Fruit fly (Drosophila melanogaster) whole organism, embryonic: ENCODE results near the gene CG14082.

ENCODE experiments used
- Aef1 ChIP-seq: fragments of 200-800 bp; sonication (Bioruptor generic); IDR thresholded peaks from 3 replicates; pipeline ENCODE4 v1.3.6; 2022; ENCODE audit warnings: missing biosample characterization, missing genetic modification characterization
- CG10209 ChIP-seq: fragments of 200-800 bp; sonication (Bioruptor generic); optimal IDR thresholded peaks from 3 replicates; lab custom pipeline; 2017; ENCODE audit warnings: missing biosample characterization, mild to moderate bottlenecking, missing genetic modification characterization, missing genetic modification reagents
- CG10543 ChIP-seq: fragments of 200-800 bp; sonication (Bioruptor generic); optimal IDR thresholded peaks from 3 replicates; lab custom pipeline; 2017; ENCODE audit warnings: missing biosample characterization, mild to moderate bottlenecking, missing genetic modification characterization, moderate library complexity
- CG11085 ChIP-seq: fragments of 200-800 bp; sonication (Bioruptor generic); IDR thresholded peaks from 2 replicates; pipeline ENCODE4 v1.3.6; 2022; ENCODE audit warnings: missing biosample characterization, missing genetic modification characterization
- CG12769 ChIP-seq: fragments of 200-800 bp; sonication (Bioruptor generic); optimal IDR thresholded peaks from 2 replicates; lab custom pipeline; 2019; ENCODE audit warnings: missing biosample characterization, mild to moderate bottlenecking, missing genetic modification characterization, moderate library complexity
- CG12942 ChIP-seq: fragments of 200-800 bp; sonication (Bioruptor generic); optimal IDR thresholded peaks from 3 replicates; lab custom pipeline; 2016; ENCODE audit warnings: missing biosample characterization, missing genetic modification characterization
- CG15269 ChIP-seq: fragments of 200-800 bp; sonication (Bioruptor generic); optimal IDR thresholded peaks from 2 replicates; lab custom pipeline; 2018; ENCODE audit warnings: missing biosample characterization, mild to moderate bottlenecking, missing genetic modification characterization, moderate library complexity
- CG15479 ChIP-seq: fragments of 200-800 bp; sonication (Bioruptor generic); optimal IDR thresholded peaks from 3 replicates; lab custom pipeline; 2019; ENCODE audit warnings: missing biosample characterization, mild to moderate bottlenecking, missing genetic modification characterization, moderate library complexity
- CG15601 ChIP-seq: fragments of 200-800 bp; sonication (Bioruptor generic); optimal IDR thresholded peaks from 3 replicates; lab custom pipeline; 2019; ENCODE audit warnings: missing biosample characterization, mild to moderate bottlenecking, missing genetic modification characterization, moderate library complexity
- CG17568 ChIP-seq: fragments of 200-800 bp; sonication (Bioruptor generic); optimal IDR thresholded peaks from 2 replicates; lab custom pipeline; 2018; ENCODE audit warnings: missing biosample characterization, mild to moderate bottlenecking, missing genetic modification characterization, moderate library complexity
- CG17829 ChIP-seq: fragments of 200-800 bp; optimal IDR thresholded peaks from 2 replicates; lab custom pipeline; 2019; ENCODE audit warnings: missing biosample characterization, mild to moderate bottlenecking, missing genetic modification characterization, moderate library complexity
- CG1832 ChIP-seq: fragments of 200-800 bp; sonication (Bioruptor generic); optimal IDR thresholded peaks from 2 replicates; lab custom pipeline; 2017; ENCODE audit warnings: missing biosample characterization, mild to moderate bottlenecking, missing genetic modification characterization, inconsistent platforms
- CG34376 ChIP-seq: fragments of 200-800 bp; sonication (Bioruptor generic); optimal IDR thresholded peaks from 2 replicates; lab custom pipeline; 2018; ENCODE audit warnings: missing biosample characterization, mild to moderate bottlenecking, missing genetic modification characterization
- CG6254 ChIP-seq: fragments of 200-800 bp; sonication (Bioruptor generic); optimal IDR thresholded peaks from 3 replicates; lab custom pipeline; 2017; ENCODE audit warnings: mild to moderate bottlenecking, missing biosample characterization, missing genetic modification reagents, missing genetic modification characterization
- CG6813 ChIP-seq: fragments of 200-800 bp; sonication (Bioruptor generic); optimal IDR thresholded peaks from 2 replicates; lab custom pipeline; 2017; ENCODE audit warnings: missing biosample characterization, missing genetic modification characterization, mild to moderate bottlenecking, moderate library complexity, missing genetic modification reagents
- CG8478 ChIP-seq: fragments of >200 bp; optimal IDR thresholded peaks from 2 replicates; lab custom pipeline; 2018
- CG9932 ChIP-seq: fragments of 200-800 bp; sonication (Bioruptor generic); IDR thresholded peaks from 2 replicates; pipeline ENCODE4 v1.3.6; 2022; ENCODE audit warnings: missing biosample characterization, missing genetic modification characterization
- Drgx ChIP-seq: fragments of 200-800 bp; sonication (Bioruptor generic); IDR thresholded peaks from 2 replicates; pipeline ENCODE4 v1.3.6; 2022; ENCODE audit warnings: missing biosample characterization, missing genetic modification characterization
- Hand ChIP-seq: fragments of 200-800 bp; sonication (Bioruptor generic); optimal IDR thresholded peaks from 2 replicates; lab custom pipeline; 2017; ENCODE audit warnings: mild to moderate bottlenecking, missing biosample characterization, missing genetic modification reagents, missing genetic modification characterization
- HmgZ ChIP-seq: fragments of 200-800 bp; sonication (Bioruptor generic); optimal IDR thresholded peaks from 2 replicates; lab custom pipeline; 2018; ENCODE audit warnings: missing biosample characterization, mild to moderate bottlenecking, missing genetic modification characterization
- Hr3 ChIP-seq: fragments of 200-800 bp; sonication (Bioruptor generic); optimal IDR thresholded peaks from 3 replicates; lab custom pipeline; 2016; ENCODE audit warnings: missing biosample characterization, missing genetic modification characterization
- Jarid2 ChIP-seq: fragments of 200-800 bp; sonication (Bioruptor generic); optimal IDR thresholded peaks from 3 replicates; lab custom pipeline; 2017; ENCODE audit warnings: mild to moderate bottlenecking, missing biosample characterization, missing genetic modification reagents, missing genetic modification characterization
- Meics ChIP-seq: fragments of 200-800 bp; sonication (Bioruptor generic); optimal IDR thresholded peaks from 2 replicates; lab custom pipeline; 2017; ENCODE audit warnings: missing biosample characterization, mild to moderate bottlenecking, missing genetic modification characterization
- NFAT ChIP-seq: fragments of 200-800 bp; sonication (Bioruptor generic); IDR thresholded peaks from 2 replicates; pipeline ENCODE4 v1.3.6; 2022; ENCODE audit warnings: missing biosample characterization, missing genetic modification characterization
- Pdp1 ChIP-seq, 2 experiments: fragments of 200-800 bp; sonication (Bioruptor generic); optimal IDR thresholded peaks; 3 replicates each; lab custom pipeline; 2016; ENCODE audit warnings: missing biosample characterization in 2 of 2, missing genetic modification characterization in 2 of 2, mild to moderate bottlenecking in 1 of 2, moderate library complexity in 1 of 2
- Rfx ChIP-seq: fragments of 200-800 bp; sonication (Bioruptor generic); IDR thresholded peaks from 2 replicates; pipeline ENCODE4 v1.3.6; 2022; ENCODE audit warnings: missing biosample characterization, missing genetic modification characterization
- Side ChIP-seq: fragments of 200-800 bp; sonication (Bioruptor generic); optimal IDR thresholded peaks from 2 replicates; lab custom pipeline; 2016; ENCODE audit warnings: missing biosample characterization, missing genetic modification characterization
- YL-1 ChIP-seq: fragments of 200-800 bp; sonication (Bioruptor generic); optimal IDR thresholded peaks from 3 replicates; lab custom pipeline; 2017; ENCODE audit warnings: missing biosample characterization, mild to moderate bottlenecking, missing genetic modification characterization
- az2 ChIP-seq: fragments of 200-800 bp; sonication (Bioruptor generic); optimal IDR thresholded peaks from 3 replicates; lab custom pipeline; 2016; ENCODE audit warnings: missing biosample characterization, missing genetic modification characterization
- bbx ChIP-seq: fragments of 200-800 bp; sonication (Bioruptor generic); IDR thresholded peaks from 2 replicates; pipeline ENCODE4 v1.3.6; 2022; ENCODE audit warnings: missing biosample characterization, missing genetic modification characterization; ENCODE audit not compliant: partially characterized antibody
- caup ChIP-seq: fragments of 200-800 bp; sonication (Bioruptor generic); optimal IDR thresholded peaks from 3 replicates; lab custom pipeline; 2017; ENCODE audit warnings: missing biosample characterization, mild to moderate bottlenecking, missing genetic modification characterization, moderate library complexity; ENCODE audit not compliant: severe bottlenecking
- cwo ChIP-seq: fragments of 200-800 bp; sonication (Bioruptor generic); optimal IDR thresholded peaks from 3 replicates; lab custom pipeline; 2017; ENCODE audit warnings: missing biosample characterization, missing genetic modification characterization, mild to moderate bottlenecking, moderate library complexity, missing genetic modification reagents
- fd64A ChIP-seq: fragments of 200-800 bp; sonication (Bioruptor generic); optimal IDR thresholded peaks from 3 replicates; lab custom pipeline; 2018; ENCODE audit warnings: missing biosample characterization, mild to moderate bottlenecking, missing genetic modification characterization
- fru ChIP-seq: fragments of >200 bp; optimal IDR thresholded peaks from 2 replicates; lab custom pipeline; 2017
- grn ChIP-seq: fragments of 200-800 bp; sonication (Bioruptor generic); optimal IDR thresholded peaks from 3 replicates; lab custom pipeline; 2017; ENCODE audit warnings: missing biosample characterization, missing genetic modification characterization
- gro ChIP-seq: fragments of 200-800 bp; sonication (Bioruptor generic); optimal IDR thresholded peaks from 2 replicates; lab custom pipeline; 2016; ENCODE audit warnings: missing biosample characterization, missing genetic modification characterization
- insv ChIP-seq, 2 experiments: fragments of 200-800 bp; sonication (Bioruptor generic); optimal IDR thresholded peaks; 3 replicates each; lab custom pipeline; 2016 to 2018; ENCODE audit warnings: missing biosample characterization in 2 of 2, missing genetic modification characterization in 2 of 2
- klu ChIP-seq: fragments of 200-800 bp; sonication (Bioruptor generic); IDR thresholded peaks from 2 replicates; pipeline ENCODE4 v1.3.6; 2022; ENCODE audit warnings: missing biosample characterization, missing genetic modification characterization
- nerfin-1 ChIP-seq: fragments of 200-800 bp; sonication (Bioruptor generic); optimal IDR thresholded peaks from 3 replicates; lab custom pipeline; 2019; ENCODE audit warnings: missing biosample characterization, mild to moderate bottlenecking, missing genetic modification characterization, moderate library complexity
- odd ChIP-seq: fragments of 200-800 bp; sonication (Bioruptor generic); optimal IDR thresholded peaks from 2 replicates; lab custom pipeline; 2017; ENCODE audit warnings: missing biosample characterization, mild to moderate bottlenecking, missing genetic modification characterization
- pros ChIP-seq: fragments of 200-800 bp; sonication (Bioruptor generic); optimal IDR thresholded peaks from 3 replicates; lab custom pipeline; 2019; ENCODE audit warnings: missing biosample characterization, mild to moderate bottlenecking, missing genetic modification characterization, moderate library complexity
- row ChIP-seq: fragments of 200-800 bp; sonication (Bioruptor generic); IDR thresholded peaks from 3 replicates; pipeline ENCODE4 v1.3.6; 2022; ENCODE audit warnings: missing biosample characterization, missing genetic modification characterization
- sim ChIP-seq: fragments of 200-800 bp; sonication (Bioruptor generic); IDR thresholded peaks from 2 replicates; pipeline ENCODE4 v1.3.6; 2022; ENCODE audit warnings: missing biosample characterization, missing genetic modification characterization
- sima ChIP-seq: fragments of 200-800 bp; sonication (Bioruptor generic); optimal IDR thresholded peaks from 2 replicates; lab custom pipeline; 2016; ENCODE audit warnings: missing biosample characterization, missing genetic modification characterization
- stwl ChIP-seq: fragments of 200-800 bp; sonication (Bioruptor generic); optimal IDR thresholded peaks from 3 replicates; lab custom pipeline; 2018; ENCODE audit warnings: missing biosample characterization, mild to moderate bottlenecking, missing genetic modification characterization, moderate library complexity
- sug ChIP-seq: fragments of 200-800 bp; optimal IDR thresholded peaks from 2 replicates; lab custom pipeline; 2019; ENCODE audit warnings: missing biosample characterization, mild to moderate bottlenecking, missing genetic modification characterization, moderate library complexity
- tll ChIP-seq, 2 experiments: fragments of 200-800 bp in 1 of 2; fragments of >200 bp in 1 of 2; sonication (Bioruptor generic) in 1 of 2; optimal IDR thresholded peaks; 2 replicates each; lab custom pipeline; 2017 to 2019; ENCODE audit warnings: missing biosample characterization in 2 of 2, missing genetic modification characterization in 2 of 2, mild to moderate bottlenecking in 1 of 2, moderate library complexity in 1 of 2
- toy ChIP-seq: fragments of 200-800 bp; sonication (Bioruptor generic); IDR thresholded peaks from 2 replicates; pipeline ENCODE4 v1.3.6; 2022; ENCODE audit warnings: missing biosample characterization, missing genetic modification characterization
- tx ChIP-seq: fragments of 200-800 bp; sonication (Bioruptor generic); optimal IDR thresholded peaks from 2 replicates; lab custom pipeline; 2016; ENCODE audit warnings: missing biosample characterization, missing genetic modification characterization

Gene CG14082

dm6 chr3L:19170426-19170825 lies 31.7 kb upstream of the CG14082 start (continued):
- no peak for TF ChIP-seq CG1832 (GFP tag; lab: Kevin White, UChicago)
- peak; percentile 70 for TF ChIP-seq CG12769
- peak; percentile 15; the same call in 1 of the 2 replicates for TF ChIP-seq Drgx
- TF ChIP-seq CG10543 (GFP tag; lab: Kevin White, UChicago) = peak; percentile 38
- TF ChIP-seq CG9932 (GFP tag; lab: Robert Waterston, UW) = 0 out of 2 replicates have a peak, but pooled peaks have one; percentile 35
- TF ChIP-seq Pdp1 (GFP tag; optimal IDR thresholded peaks at IDR 0.05; lab: Kevin White, UChicago) = peak; percentile 15 to 37
- peak; percentile 48 for TF ChIP-seq CG15601 (tag; lab: Kevin White, UChicago)
- no peak for TF ChIP-seq CG17568 (GFP tag; lab: Kevin White, UChicago)
- TF ChIP-seq CG15479 (GFP tag; lab: Kevin White, UChicago) = peak; percentile 50
- peak; percentile 99 for TF ChIP-seq Jarid2 (GFP tag; lab: Kevin White, UChicago)
- peak; percentile 33 for TF ChIP-seq grn (GFP tag; lab: Kevin White, UChicago)
- no peak for TF ChIP-seq CG11085 (GFP tag; lab: Robert Waterston, UW)
- peak; percentile 38 for TF ChIP-seq Hand (GFP tag; lab: Kevin White, UChicago)
- TF ChIP-seq bbx = peak; percentile 64
- TF ChIP-seq CG10209 (GFP tag; lab: Kevin White, UChicago) = no peak
- TF ChIP-seq nerfin-1 (tag; lab: Kevin White, UChicago) = peak; percentile 59
- peak; percentile 34 for TF ChIP-seq Side (GFP tag; lab: Kevin White, UChicago)
- peak; percentile 63 for TF ChIP-seq CG17829 (tag; lab: Kevin White, UChicago)
- TF ChIP-seq caup = peak; percentile 36
- no peak for TF ChIP-seq Hr3 (GFP tag; lab: Kevin White, UChicago)
- peak; percentile 17 for TF ChIP-seq fd64A (GFP tag; lab: Kevin White, UChicago)
- TF ChIP-seq CG6254 = peak; percentile 60
- peak in 1 of 2 experiments; percentile 13 for TF ChIP-seq insv (GFP tag; optimal IDR thresholded peaks at IDR 0.05; lab: Kevin White, UChicago)
- no peak for TF ChIP-seq stwl
- no peak for TF ChIP-seq YL-1 (GFP tag; lab: Kevin White, UChicago)
- TF ChIP-seq row (GFP tag; lab: Robert Waterston, UW) = peak; percentile 11; the same call in 1 of the 3 replicates
- peak; percentile 38 for TF ChIP-seq CG6813
- peak; percentile 10 for TF ChIP-seq CG15269 (tag; lab: Kevin White, UChicago)
- TF ChIP-seq klu (GFP tag; lab: Robert Waterston, UW) = no peak
- peak; percentile 61 for TF ChIP-seq HmgZ (tag; lab: Kevin White, UChicago)
- TF ChIP-seq CG34376 (GFP tag; lab: Kevin White, UChicago) = peak; percentile 32

dm6 chr3L:19168717-19169436 lies 30.1 kb upstream of the CG14082 start:
- TF ChIP-seq NFAT (GFP tag; lab: Robert Waterston, UW) = no peak
- TF ChIP-seq CG12942 (GFP tag; lab: Kevin White, UChicago) = no peak
- no peak for TF ChIP-seq fru (lab: Kevin White, UChicago)
- peak; percentile 24 for TF ChIP-seq cwo (GFP tag; lab: Kevin White, UChicago)
- TF ChIP-seq Aef1 = no peak
- TF ChIP-seq tll (GFP tag; optimal IDR thresholded peaks at IDR 0.05; lab: Kevin White, UChicago) = no peak
- TF ChIP-seq toy = no peak
- no peak for TF ChIP-seq fd64A (GFP tag; lab: Kevin White, UChicago)
- no peak for TF ChIP-seq sim (GFP tag; lab: Robert Waterston, UW)
- TF ChIP-seq Meics (GFP tag; lab: Kevin White, UChicago) = peak; percentile 0
- peak; percentile 88 for TF ChIP-seq sug (tag; lab: Kevin White, UChicago)
- peak; percentile 23 for TF ChIP-seq CG12769
- no peak for TF ChIP-seq pros (GFP tag; lab: Kevin White, UChicago)
- no peak for TF ChIP-seq CG6254
- no peak for TF ChIP-seq az2
- TF ChIP-seq sima (GFP tag; lab: Kevin White, UChicago) = no peak
- peak; percentile 42; the same call in 1 of the 2 replicates for TF ChIP-seq Rfx (GFP tag; lab: Robert Waterston, UW)
- no peak for TF ChIP-seq tx (GFP tag; lab: Kevin White, UChicago)
- peak; percentile 23 for TF ChIP-seq gro (GFP tag; lab: Kevin White, UChicago)
- TF ChIP-seq CG8478 (lab: Kevin White, UChicago) = no peak
- peak; percentile 78 for TF ChIP-seq odd (GFP tag; lab: Kevin White, UChicago)
